Worm (Caenorhabditis elegans): ENCODE measurements around the gene his-41.

Gene his-41

ce11 chrV:9544176-9544632 lies 1.1 kb upstream of the his-41 start, which contains the start of gene mdf-1:
TSS of gene mdf-1 (minus strand) at chrV:9544226.
- TF ChIP-seq D1046.2 (GFP tag; IDR thresholded peaks at IDR 0.05) (peak; percentile 57; the same call in 1 of the 2 replicates), mdt-29 (GFP tag; IDR thresholded peaks at IDR 0.05) (no peak), set-16 (GFP tag; IDR thresholded peaks at IDR 0.05) (no peak), lin-39 (tag; optimal IDR thresholded peaks at IDR 0.05) (no peak), lin-15B (tag; optimal IDR thresholded peaks at IDR 0.05) (no peak), php-3 (GFP tag; IDR thresholded peaks at IDR 0.05) (no peak), egl-43 (GFP tag; IDR thresholded peaks at IDR 0.05) (no peak), lin-13 (GFP tag; optimal IDR thresholded peaks at IDR 0.05) (peak; percentile 54), lin-38 (GFP tag; IDR thresholded peaks at IDR 0.05) (peak; percentile 61), mes-2 (tag; optimal IDR thresholded peaks at IDR 0.05; ENCODE audit: poor library complexity, severe bottlenecking) (peak; percentile 91), dmd-9 (GFP tag; IDR thresholded peaks at IDR 0.05) (no peak), cey-2 (tag; optimal IDR thresholded peaks at IDR 0.05; ENCODE audit: borderline replicate concordance, insufficient read depth) (no peak), mdl-1 (tag; optimal IDR thresholded peaks at IDR 0.05) (no peak), hlh-11 (tag; optimal IDR thresholded peaks at IDR 0.05) (peak; percentile 64), ztf-7 (tag; optimal IDR thresholded peaks at IDR 0.05) (no peak), nhr-28 (tag; optimal IDR thresholded peaks at IDR 0.05) (peak; percentile 48), T26A8.4 (GFP tag; IDR thresholded peaks at IDR 0.05) (peak; percentile 60; the same call in 1 of the 2 replicates), hmg-1.1 (GFP tag; IDR thresholded peaks at IDR 0.05) (peak; percentile 45; the same call in 1 of the 2 replicates), lsy-2 (tag; optimal IDR thresholded peaks at IDR 0.05) (peak; percentile 21 to 86), nhr-10 (tag; optimal IDR thresholded peaks at IDR 0.05) (peak; percentile 5), daf-16 (GFP tag; optimal IDR thresholded peaks at IDR 0.05) (no peak), daf-16 (tag; optimal IDR thresholded peaks at IDR 0.05) (peak; percentile 49), arid-1 (GFP tag; conservative IDR thresholded peaks at IDR 0.05) (peak; percentile 36), T20F7.1 (GFP tag; optimal IDR thresholded peaks at IDR 0.05) (peak; percentile 63), nhr-237 (tag; optimal IDR thresholded peaks at IDR 0.05) (no peak), F10B5.3 (tag; optimal IDR thresholded peaks at IDR 0.05) (no peak), vab-7 (GFP tag; IDR thresholded peaks at IDR 0.05) (no peak), skn-1 (tag; optimal IDR thresholded peaks at IDR 0.05) (no peak), Y105C5A.15 (GFP tag; IDR thresholded peaks at IDR 0.05) (no peak), unc-39 (tag; optimal IDR thresholded peaks at IDR 0.05) (no peak), pqm-1 (tag; optimal IDR thresholded peaks at IDR 0.05) (no peak), Y75B8A.6 (GFP tag; IDR thresholded peaks at IDR 0.05) (no peak), ZK337.2 (GFP tag; IDR thresholded peaks at IDR 0.05) (no peak), dpl-1 (GFP tag; optimal IDR thresholded peaks at IDR 0.05) (peak; percentile 91), R02D3.7 (tag; optimal IDR thresholded peaks at IDR 0.05) (no peak), zag-1 (tag; optimal IDR thresholded peaks at IDR 0.05) (no peak), ama-1 (optimal IDR thresholded peaks at IDR 0.05) (peak; percentile 84), hif-1 (tag; optimal IDR thresholded peaks at IDR 0.05) (peak in 1 of 2 experiments; percentile 33), hlh-30 (tag; optimal IDR thresholded peaks at IDR 0.05; ENCODE audit: insufficient read depth) (peak; percentile 58), nhr-111 (GFP tag; optimal IDR thresholded peaks at IDR 0.05) (no peak), dmd-8 (GFP tag; IDR thresholded peaks at IDR 0.05) (no peak), ces-1 (GFP tag; optimal IDR thresholded peaks at IDR 0.05) (no peak), madf-9 (GFP tag; conservative IDR thresholded peaks at IDR 0.05) (peak; percentile 38; the same call in 1 of the 2 replicates), spr-1 (tag; optimal IDR thresholded peaks at IDR 0.05) (peak; percentile 47), zfp-2 (tag; optimal IDR thresholded peaks at IDR 0.05) (no peak), nhr-77 (tag; optimal IDR thresholded peaks at IDR 0.05) (peak; percentile 82), pha-4 (GFP tag; IDR thresholded peaks at IDR 0.05) (0 out of 2 replicates have a peak, but pooled peaks have one; percentile 43), pha-4 (tag; optimal IDR thresholded peaks at IDR 0.05) (peak; percentile 38), unc-130 (GFP tag; optimal IDR thresholded peaks at IDR 0.05) (no peak), tag-97 (GFP tag; IDR thresholded peaks at IDR 0.05) (no peak), F49E8.2 (tag; optimal IDR thresholded peaks at IDR 0.05; ENCODE audit: borderline replicate concordance) (no peak), sdz-12 (GFP tag; optimal IDR thresholded peaks at IDR 0.05) (no peak)
